Worm (Caenorhabditis elegans) whole organism, L4 larva: ENCODE results near the gene mtl-1.

Source experiments
- F26F4.8 ChIP-seq: fragments of 200-800 bp; sonication (Bioruptor generic); conservative IDR thresholded peaks from 2 replicates; pipeline ENCODE4 v1.3.6; 2022; ENCODE audit warnings: missing genetic modification characterization, missing compliant biosample characterization
- R02D3.7 ChIP-seq: fragments of 150-350 bp; sonication (generic microtip); optimal IDR thresholded peaks from 3 replicates; lab custom pipeline; 2014; ENCODE audit warnings: missing biosample characterization, missing genetic modification characterization
- Y5F2A.4 ChIP-seq: fragments of 200-800 bp; sonication (Bioruptor generic); optimal IDR thresholded peaks from 2 replicates; lab custom pipeline; 2018; ENCODE audit warnings: mild to moderate bottlenecking, missing genetic modification characterization, missing compliant biosample characterization
- fkh-10 ChIP-seq: fragments of 150-350 bp; optimal IDR thresholded peaks from 2 replicates; lab custom pipeline; 2014; ENCODE audit warnings: missing biosample characterization, missing genetic modification reagents, missing genetic modification characterization
- hlh-30 ChIP-seq: sonication (generic microtip); optimal IDR thresholded peaks from 2 replicates; lab custom pipeline; 2017; ENCODE audit warnings: antibody characterized with exemption, mild to moderate bottlenecking, missing genetic modification characterization, missing compliant biosample characterization; ENCODE audit not compliant: insufficient read depth
- lin-38 ChIP-seq: fragments of 200-800 bp; sonication (Bioruptor generic); IDR thresholded peaks from 2 replicates; pipeline ENCODE4 v1.3.6; 2022; ENCODE audit warnings: missing genetic modification reagents, missing genetic modification characterization, missing compliant biosample characterization
- mdl-1 ChIP-seq, 2 experiments: fragments of 150-350 bp in 1 of 2; sonication (generic microtip) in 1 of 2; optimal IDR thresholded peaks; 2 replicates each; lab custom pipeline; 2014 to 2017; ENCODE audit warnings: missing biosample characterization in 2 of 2, missing genetic modification characterization in 2 of 2
- rbr-2 ChIP-seq: sonication (generic microtip); optimal IDR thresholded peaks from 2 replicates; lab custom pipeline; 2016; ENCODE audit warnings: missing genotype, missing genetic modification characterization, missing compliant biosample characterization
- skn-1 ChIP-seq: fragments of 150-350 bp; optimal IDR thresholded peaks from 2 replicates; lab custom pipeline; 2014; ENCODE audit warnings: missing biosample characterization, missing genetic modification characterization
- unc-39 ChIP-seq: sonication (generic microtip); optimal IDR thresholded peaks from 2 replicates; lab custom pipeline; 2017; ENCODE audit warnings: missing biosample characterization, missing genetic modification characterization
- zag-1 ChIP-seq: fragments of 150-350 bp; optimal IDR thresholded peaks from 2 replicates; lab custom pipeline; 2014; ENCODE audit warnings: missing biosample characterization, missing genetic modification characterization

DNA sequence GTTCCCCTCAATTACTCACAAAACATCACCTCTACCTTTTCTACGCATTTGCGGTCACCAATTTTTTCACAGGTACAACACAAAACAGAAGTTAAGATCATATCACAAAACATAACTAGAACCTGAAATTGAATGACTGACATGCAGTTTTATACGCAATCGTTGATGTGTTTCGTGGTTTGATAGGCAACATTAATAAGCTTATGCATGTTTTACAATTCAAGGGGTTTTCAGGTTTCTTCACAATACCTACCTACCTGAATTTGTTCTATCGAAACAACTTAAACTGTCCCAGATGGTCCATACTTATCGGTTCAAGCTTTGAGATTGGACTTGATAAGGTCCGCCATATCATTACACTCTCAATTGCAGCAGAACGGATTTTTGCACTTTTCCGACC is 41.2 kb downstream of the mtl-1 start:
- TF ChIP-seq skn-1: no peak
- TF ChIP-seq lin-38 (GFP tag; lab: Robert Waterston, UW): no peak
- TF ChIP-seq F26F4.8 (GFP tag; lab: Robert Waterston, UW): no peak
- no peak for TF ChIP-seq mdl-1 (tag; optimal IDR thresholded peaks at IDR 0.05; lab: Kevin White, UChicago)
- no peak for TF ChIP-seq fkh-10
- TF ChIP-seq unc-39 (tag; lab: Kevin White, UChicago): no peak
- TF ChIP-seq zag-1 (tag; lab: Kevin White, UChicago): no peak
- TF ChIP-seq Y5F2A.4: no peak
- no peak for TF ChIP-seq R02D3.7 (tag; lab: Kevin White, UChicago)
- no peak for TF ChIP-seq rbr-2 (tag; lab: Kevin White, UChicago)
- no peak for TF ChIP-seq hlh-30 (tag; lab: Kevin White, UChicago)
